Worm (Caenorhabditis elegans): Measurements from ENCODE around the gene T28C6.11.

DNA sequence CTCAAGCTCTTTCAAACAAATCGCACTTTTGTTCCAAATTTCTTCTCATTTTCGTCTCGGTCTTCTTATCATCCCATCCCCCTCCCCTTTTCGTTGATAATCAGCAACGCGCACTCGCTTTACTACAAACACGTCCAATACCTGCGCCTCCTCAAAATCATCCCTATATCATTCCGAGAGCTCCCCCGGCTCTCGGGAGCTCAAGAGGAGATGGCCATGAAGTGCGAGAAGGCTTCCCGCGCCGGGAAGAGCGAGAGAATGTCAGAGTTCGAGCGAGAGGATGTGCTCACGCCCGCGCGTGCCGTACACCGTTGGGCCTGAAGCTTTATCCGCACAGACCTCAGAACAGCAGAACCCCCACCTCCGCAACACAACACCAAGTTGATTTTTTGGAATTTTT, 10.7 kb upstream of the T28C6.11 start:
- TF ChIP-seq him-1 (tag; optimal IDR thresholded peaks at IDR 0.05) (no peak), dao-5 (tag; optimal IDR thresholded peaks at IDR 0.05) (no peak)

All from whole organism, L4/young adult.